Worm (Caenorhabditis elegans): ENCODE results near the gene fbxa-14.
A peak's percentile ranks its signal among the peaks of the same experiment; 100 is the strongest.

The fbxa-14 gene

ce11 chrIII:1354523-1354922, 30.1 kb upstream of the fbxa-14 start:
- TF ChIP-seq Y48G9A.11 (GFP tag; IDR thresholded peaks at IDR 0.05) (no peak), lim-7 (GFP tag; IDR thresholded peaks at IDR 0.05) (0 out of 2 replicates have a peak, but pooled peaks have one; percentile 59)

- no peak for TF ChIP-seq dmd-8 (GFP tag; IDR thresholded peaks at IDR 0.05)
- no peak for TF ChIP-seq Y48G9A.11 (GFP tag; IDR thresholded peaks at IDR 0.05)
- no peak for TF ChIP-seq mdl-1 (tag; optimal IDR thresholded peaks at IDR 0.05)
- TF ChIP-seq zip-2 (tag; optimal IDR thresholded peaks at IDR 0.05): no peak
- TF ChIP-seq skn-1 (tag; optimal IDR thresholded peaks at IDR 0.05): no peak
- no peak for TF ChIP-seq php-3 (GFP tag; IDR thresholded peaks at IDR 0.05)
- TF ChIP-seq arid-1 (GFP tag; conservative IDR thresholded peaks at IDR 0.05): no peak
- TF ChIP-seq ZK337.2 (GFP tag; IDR thresholded peaks at IDR 0.05): no peak
- no peak for TF ChIP-seq lin-15B (tag; optimal IDR thresholded peaks at IDR 0.05)
- no peak for TF ChIP-seq ceh-28 (tag; optimal IDR thresholded peaks at IDR 0.05)
These were observed 26.3 kb upstream of the fbxa-14 start, which contains the start of gene Y82E9BL.3 for ce11 chrIII:1350745-1351144. Gene Y82E9BL.3 (minus strand): TSS chrIII:1350845.

- no peak for TF ChIP-seq sdz-12 (GFP tag; optimal IDR thresholded peaks at IDR 0.05)
- TF ChIP-seq hif-1 (tag; optimal IDR thresholded peaks at IDR 0.05): peak in 1 of 2 experiments; percentile 20
- peak in 1 of 2 experiments; percentile 31 for TF ChIP-seq mdl-1 (tag; optimal IDR thresholded peaks at IDR 0.05)
- no peak for TF ChIP-seq zfp-2 (tag; optimal IDR thresholded peaks at IDR 0.05)
- no peak for TF ChIP-seq nhr-76 (tag; optimal IDR thresholded peaks at IDR 0.05)
- peak; percentile 30 for TF ChIP-seq mxl-3 (GFP tag; optimal IDR thresholded peaks at IDR 0.05)
- TF ChIP-seq zfp-3 (GFP tag; conservative IDR thresholded peaks at IDR 0.05): no peak
- no peak for TF ChIP-seq jun-1 (tag; optimal IDR thresholded peaks at IDR 0.05)
- no peak for TF ChIP-seq set-16 (GFP tag; IDR thresholded peaks at IDR 0.05)
- peak; percentile 64 for TF ChIP-seq pqm-1 (tag; optimal IDR thresholded peaks at IDR 0.05)
- no peak for TF ChIP-seq daf-16 (GFP tag; optimal IDR thresholded peaks at IDR 0.05)
- TF ChIP-seq daf-16 (tag; optimal IDR thresholded peaks at IDR 0.05): peak; percentile 29
- 0 out of 2 replicates have a peak, but pooled peaks have one; percentile 48 for TF ChIP-seq php-3 (GFP tag; IDR thresholded peaks at IDR 0.05)
- peak; percentile 34 for TF ChIP-seq nhr-28 (tag; optimal IDR thresholded peaks at IDR 0.05)
These were observed 24.9 kb upstream of the fbxa-14 start, which contains the start of gene fbxa-25 for ce11 chrIII:1349313-1349712. Gene fbxa-25 (minus strand): TSS chrIII:1349450.

- no peak for TF ChIP-seq lin-39 (tag; optimal IDR thresholded peaks at IDR 0.05)
- no peak for TF ChIP-seq egl-43 (GFP tag; IDR thresholded peaks at IDR 0.05)
- no peak for TF ChIP-seq nhr-28 (tag; optimal IDR thresholded peaks at IDR 0.05)
- TF ChIP-seq skn-1 (tag; optimal IDR thresholded peaks at IDR 0.05): no peak
- TF ChIP-seq saeg-2 (GFP tag; IDR thresholded peaks at IDR 0.05): no peak
- TF ChIP-seq F26F4.8 (GFP tag; conservative IDR thresholded peaks at IDR 0.05): no peak
- no peak for TF ChIP-seq mxl-3 (GFP tag; optimal IDR thresholded peaks at IDR 0.05)
- no peak for TF ChIP-seq dmd-9 (GFP tag; IDR thresholded peaks at IDR 0.05)
- no peak for TF ChIP-seq nhr-77 (tag; optimal IDR thresholded peaks at IDR 0.05)
- no peak for TF ChIP-seq ztf-7 (tag; optimal IDR thresholded peaks at IDR 0.05)
- TF ChIP-seq F49E8.2 (tag; optimal IDR thresholded peaks at IDR 0.05; ENCODE audit: borderline replicate concordance): no peak
- no peak for TF ChIP-seq lin-29 (GFP tag; IDR thresholded peaks at IDR 0.05)
- TF ChIP-seq sdz-12 (GFP tag; optimal IDR thresholded peaks at IDR 0.05): no peak
These were observed 23.1 kb upstream of the fbxa-14 start, which contains the start of gene Y82E9BL.5 for ce11 chrIII:1347539-1347938. Gene Y82E9BL.5 (minus strand): TSS chrIII:1347639.

ce11 chrIII:1347003-1347402, 22.6 kb upstream of the fbxa-14 start:
- TF ChIP-seq vab-7 (GFP tag; IDR thresholded peaks at IDR 0.05) (no peak), T20F7.1 (GFP tag; optimal IDR thresholded peaks at IDR 0.05) (no peak), nhr-42 (GFP tag; IDR thresholded peaks at IDR 0.05) (no peak), unc-62 (GFP tag; optimal IDR thresholded peaks at IDR 0.05 in 1 of 2) (peak in 1 of 2 experiments; percentile 58), unc-62 (tag; optimal IDR thresholded peaks at IDR 0.05) (no peak), aha-1 (tag) (peak; percentile 92)
